Worm (Caenorhabditis elegans): ENCODE data around the gene K08C7.4.

ce11 chrIV:10711729-10712128 lies 31.4 kb upstream of the K08C7.4 start, which contains the start of gene glb-21:
- no peak for TF ChIP-seq nhr-237 (tag; optimal IDR thresholded peaks at IDR 0.05)
- no peak for TF ChIP-seq snpc-4 (tag; optimal IDR thresholded peaks at IDR 0.05)
- TF ChIP-seq unc-39 (tag; optimal IDR thresholded peaks at IDR 0.05) = no peak
- no peak for TF ChIP-seq blmp-1 (tag; optimal IDR thresholded peaks at IDR 0.05)
- no peak for TF ChIP-seq unc-62 (GFP tag; optimal IDR thresholded peaks at IDR 0.05)
- TF ChIP-seq elt-3 (tag; optimal IDR thresholded peaks at IDR 0.05) = no peak
- no peak for TF ChIP-seq lin-13 (tag; optimal IDR thresholded peaks at IDR 0.05)

All from whole organism, mixed stage, embryonic.